Fruit fly (Drosophila melanogaster): Measurements from ENCODE around the gene Cyp4d2.

Cyp4d2 gene

DNA sequence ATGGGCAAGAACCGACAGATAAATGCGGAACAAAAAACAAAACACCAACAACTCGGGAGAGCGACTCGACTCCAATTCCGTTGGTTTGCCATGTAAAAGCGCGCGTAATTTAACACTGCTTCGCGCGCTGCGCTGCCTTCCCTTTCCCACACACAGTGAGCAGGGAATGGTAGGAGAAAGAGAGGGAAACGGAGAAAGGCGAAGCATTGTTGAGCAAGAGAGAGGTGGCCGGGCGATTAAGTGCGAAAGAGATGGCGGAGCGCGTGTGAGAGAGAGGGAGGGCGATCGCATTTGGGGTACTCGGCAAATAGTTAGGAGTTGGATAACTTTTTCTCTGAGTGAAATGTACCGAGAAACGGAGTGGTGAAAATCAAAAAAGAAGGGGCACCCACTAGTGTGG is 19.9 kb upstream of the Cyp4d2 start (continued):
- TF ChIP-seq CG17829 (tag; optimal IDR thresholded peaks at IDR 0.05) (peak; percentile 32), stwl (tag; optimal IDR thresholded peaks at IDR 0.05) (peak; percentile 20), MBD-R2 (GFP tag; IDR thresholded peaks at IDR 0.05) (peak; percentile 19; the same call in 1 of the 2 replicates), GATAe (GFP tag; conservative IDR thresholded peaks at IDR 0.05) (no peak), Deaf1 (tag; optimal IDR thresholded peaks at IDR 0.05) (peak; percentile 24), zf30C (GFP tag; optimal IDR thresholded peaks at IDR 0.05) (peak; percentile 60), bbx (GFP tag; IDR thresholded peaks at IDR 0.05; ENCODE audit: partially characterized antibody) (0 out of 2 replicates have a peak, but pooled peaks have one; percentile 23), row (GFP tag; IDR thresholded peaks at IDR 0.05) (peak; percentile 64), HmgD (GFP tag; optimal IDR thresholded peaks at IDR 0.05) (peak; percentile 52), Nf-YB (GFP tag; optimal IDR thresholded peaks at IDR 0.05) (peak; percentile 48), CG4328 (GFP tag; optimal IDR thresholded peaks at IDR 0.05) (no peak), CG8765 (GFP tag; IDR thresholded peaks at IDR 0.05) (no peak), CG18262 (tag; optimal IDR thresholded peaks at IDR 0.05) (peak; percentile 3), Elba2 (GFP tag; optimal IDR thresholded peaks at IDR 0.05) (peak; percentile 28), Dbx (GFP tag; IDR thresholded peaks at IDR 0.05) (no peak), so (GFP tag; IDR thresholded peaks at IDR 0.05) (peak; percentile 69), Stat92E (GFP tag; optimal IDR thresholded peaks at IDR 0.05) (peak in 1 of 3 experiments; percentile 2), ci (GFP tag; IDR thresholded peaks at IDR 0.05) (peak; percentile 62), oc (tag; optimal IDR thresholded peaks at IDR 0.05) (peak; percentile 74), sima (GFP tag; optimal IDR thresholded peaks at IDR 0.05) (no peak), Xrp1 (GFP tag; IDR thresholded peaks at IDR 0.05) (0 out of 2 replicates have a peak, but pooled peaks have one; percentile 8), pnt (GFP tag; optimal IDR thresholded peaks at IDR 0.05) (no peak), btn (GFP tag; optimal IDR thresholded peaks at IDR 0.05) (peak; percentile 2), CG2199 (GFP tag; IDR thresholded peaks at IDR 0.05) (peak; percentile 76; the same call in 2 of the 3 replicates), amos (GFP tag; IDR thresholded peaks at IDR 0.05; ENCODE audit: partially characterized antibody) (no peak), Bgb (GFP tag; IDR thresholded peaks at IDR 0.05; ENCODE audit: partially characterized antibody) (peak; percentile 37; the same call in 1 of the 2 replicates), CoRest (tag; optimal IDR thresholded peaks at IDR 0.05) (peak; percentile 18), Dll (GFP tag; IDR thresholded peaks at IDR 0.05; ENCODE audit: partially characterized antibody) (0 out of 4 replicates have a peak, but pooled peaks have one; percentile 22), CG16863 (GFP tag; optimal IDR thresholded peaks at IDR 0.05) (no peak), Adf1 (GFP tag; IDR thresholded peaks at IDR 0.05) (peak; percentile 60; the same call in 1 of the 2 replicates), abd-A (tag; optimal IDR thresholded peaks at IDR 0.05) (no peak), Sox102F (GFP tag; optimal IDR thresholded peaks at IDR 0.05) (peak; percentile 64), Med (GFP tag) (peak; percentile 53), CG1024 (GFP tag; IDR thresholded peaks at IDR 0.05) (0 out of 2 replicates have a peak, but pooled peaks have one; percentile 21), E2f2 (GFP tag; IDR thresholded peaks at IDR 0.05) (peak; percentile 64), nmo (GFP tag; optimal IDR thresholded peaks at IDR 0.05) (peak; percentile 20), nerfin-1 (tag; optimal IDR thresholded peaks at IDR 0.05) (peak; percentile 10), Spps (tag; optimal IDR thresholded peaks at IDR 0.05) (no peak), ato (GFP tag; IDR thresholded peaks at IDR 0.05; ENCODE audit: partially characterized antibody) (no peak), CG15601 (tag; optimal IDR thresholded peaks at IDR 0.05) (no peak), CG31365 (tag; optimal IDR thresholded peaks at IDR 0.05) (peak; percentile 70), bsh (GFP tag; optimal IDR thresholded peaks at IDR 0.05) (peak in 1 of 2 experiments; percentile 7), crol (GFP tag; IDR thresholded peaks at IDR 0.05) (peak; percentile 97), cg (GFP tag; optimal IDR thresholded peaks at IDR 0.05) (peak; percentile 59), CG12769 (tag; optimal IDR thresholded peaks at IDR 0.05) (peak; percentile 93), CG8478 (optimal IDR thresholded peaks at IDR 0.05) (peak; percentile 88), YL-1 (GFP tag; optimal IDR thresholded peaks at IDR 0.05) (peak; percentile 32), sens (GFP tag) (peak; percentile 76), en (GFP tag; optimal IDR thresholded peaks at IDR 0.05) (no peak), slou (GFP tag; optimal IDR thresholded peaks at IDR 0.05) (no peak)

Data from whole organism, embryonic.